Fruit fly (Drosophila melanogaster): Measurements from ENCODE around the gene CG46523.
A peak's percentile ranks its signal among the peaks of the same experiment; 100 is the strongest.

CG46523 gene

DNA sequence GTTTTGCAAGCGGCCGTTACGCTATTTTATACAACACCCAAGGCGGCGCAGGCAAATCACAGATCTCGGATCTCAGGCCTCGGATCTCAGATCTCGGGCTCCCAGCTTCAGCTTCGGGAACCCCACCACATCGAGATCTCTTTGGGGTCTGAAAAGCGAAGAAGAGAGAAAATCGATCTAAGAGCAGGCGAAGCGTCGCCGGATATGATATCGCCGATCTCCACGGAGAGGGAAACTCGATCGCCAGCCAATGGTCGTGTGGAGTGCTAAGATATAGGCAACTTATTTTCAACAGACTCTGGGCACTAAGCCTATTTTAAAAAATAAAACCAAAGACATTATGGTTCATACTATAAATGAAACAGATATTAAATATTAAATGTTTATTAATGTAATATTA is at the start of gene CG46523, which contains the start of gene CG5687:
TSS of gene CG46523 (minus strand) at position 337 of the 400 bp plus-strand sequence.
TSS of gene CG5687 (minus strand) at position 337 of the 400 bp plus-strand sequence.
- TF ChIP-seq noc (tag; optimal IDR thresholded peaks at IDR 0.05) = no peak

DNA sequence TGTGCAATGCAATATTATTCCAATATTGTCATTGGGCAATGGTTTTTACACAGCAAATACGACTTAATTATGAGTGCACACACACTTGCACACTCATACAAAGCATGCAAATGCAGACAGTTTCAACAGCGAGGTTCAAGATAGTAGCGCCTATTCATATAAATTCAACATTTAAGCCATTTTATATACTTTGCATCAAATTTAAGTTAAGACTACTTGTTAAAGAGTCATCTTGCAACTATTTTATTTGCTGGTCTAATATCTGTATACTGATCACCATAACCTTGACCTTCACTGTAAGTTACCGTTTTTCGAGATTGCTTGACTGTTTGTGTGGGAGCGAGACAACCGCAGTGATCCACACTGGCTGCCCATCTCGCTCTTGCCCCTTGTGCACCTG is 46.5 kb upstream of the CG46523 start:
- no peak for TF ChIP-seq noc (tag; optimal IDR thresholded peaks at IDR 0.05)

- no peak for TF ChIP-seq noc (tag; optimal IDR thresholded peaks at IDR 0.05)
These were observed 37.9 kb upstream of the CG46523 start for dm6 chr3L:1976760-1977159.

dm6 chr3L:1971103-1971742 is 32.3 kb upstream of the CG46523 start, which contains the start of the genes CG11815 and acs:
Gene CG11815 (minus strand): TSS chr3L:1971200.
Gene acs (plus strand): TSS chr3L:1971638.
- TF ChIP-seq noc (tag; optimal IDR thresholded peaks at IDR 0.05) = no peak

DNA sequence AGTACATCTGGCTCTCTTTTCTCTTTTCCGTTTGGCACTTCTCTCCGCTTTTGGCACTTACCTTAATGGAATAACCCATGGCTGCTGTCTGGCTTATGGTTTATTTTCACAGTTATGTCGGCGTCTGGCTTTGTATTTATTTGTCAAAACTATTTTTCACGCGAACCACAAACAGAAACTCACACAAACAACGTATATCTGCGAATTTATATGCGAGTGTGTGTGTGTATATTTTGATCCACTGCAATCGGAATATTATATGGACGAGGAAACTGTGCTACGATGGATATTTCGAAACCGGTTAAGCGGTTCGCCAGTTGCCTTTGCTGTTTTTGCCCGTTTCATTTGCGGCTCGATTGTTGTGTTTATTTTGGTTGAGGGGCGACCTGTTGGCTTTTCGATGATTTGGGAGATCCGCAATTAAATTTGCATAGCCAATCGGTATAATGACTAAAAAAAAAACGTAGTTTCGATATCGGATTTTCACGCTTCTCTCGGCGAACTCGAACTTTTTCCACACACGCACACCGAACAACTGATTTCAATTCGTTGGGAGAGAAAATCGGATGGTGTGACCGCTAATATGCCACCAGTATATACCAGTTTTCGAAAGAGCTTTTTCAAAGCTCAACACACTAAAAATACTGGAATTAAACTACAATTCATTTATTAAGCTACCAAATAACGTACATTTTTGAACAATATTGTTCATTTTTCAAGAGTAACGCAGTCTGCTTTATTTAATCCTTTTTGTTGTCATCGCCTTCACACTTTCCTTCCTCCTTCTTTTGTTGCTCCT is 30.8 kb upstream of the CG46523 start, which contains the start of gene CG1927:
TSS of gene CG1927 (minus strand) at position 541 of the 799 bp plus-strand sequence.
- no peak for TF ChIP-seq noc (tag; optimal IDR thresholded peaks at IDR 0.05)

- TF ChIP-seq noc (tag; optimal IDR thresholded peaks at IDR 0.05) = no peak
These were observed 30.0 kb upstream of the CG46523 start for dm6 chr3L:1968805-1969378.

DNA sequence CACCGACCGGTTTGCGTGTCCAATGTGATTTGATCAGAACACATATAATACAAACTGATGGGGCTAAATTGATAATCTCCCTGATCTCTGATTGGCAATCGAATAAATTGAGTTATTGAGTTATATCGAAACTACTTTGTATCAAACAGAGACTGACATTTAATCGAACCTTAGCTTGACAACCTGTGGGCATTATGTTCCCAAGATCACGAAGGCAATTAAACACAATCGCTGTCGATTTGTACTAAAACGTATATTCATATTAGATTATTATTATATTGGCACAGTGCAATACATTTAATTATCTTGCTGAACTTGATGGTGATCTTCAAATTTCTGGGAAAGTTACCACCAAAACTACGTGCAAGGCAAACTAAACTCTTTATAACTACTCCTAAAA is 29.5 kb upstream of the CG46523 start:
- TF ChIP-seq noc (tag; optimal IDR thresholded peaks at IDR 0.05) = no peak

DNA sequence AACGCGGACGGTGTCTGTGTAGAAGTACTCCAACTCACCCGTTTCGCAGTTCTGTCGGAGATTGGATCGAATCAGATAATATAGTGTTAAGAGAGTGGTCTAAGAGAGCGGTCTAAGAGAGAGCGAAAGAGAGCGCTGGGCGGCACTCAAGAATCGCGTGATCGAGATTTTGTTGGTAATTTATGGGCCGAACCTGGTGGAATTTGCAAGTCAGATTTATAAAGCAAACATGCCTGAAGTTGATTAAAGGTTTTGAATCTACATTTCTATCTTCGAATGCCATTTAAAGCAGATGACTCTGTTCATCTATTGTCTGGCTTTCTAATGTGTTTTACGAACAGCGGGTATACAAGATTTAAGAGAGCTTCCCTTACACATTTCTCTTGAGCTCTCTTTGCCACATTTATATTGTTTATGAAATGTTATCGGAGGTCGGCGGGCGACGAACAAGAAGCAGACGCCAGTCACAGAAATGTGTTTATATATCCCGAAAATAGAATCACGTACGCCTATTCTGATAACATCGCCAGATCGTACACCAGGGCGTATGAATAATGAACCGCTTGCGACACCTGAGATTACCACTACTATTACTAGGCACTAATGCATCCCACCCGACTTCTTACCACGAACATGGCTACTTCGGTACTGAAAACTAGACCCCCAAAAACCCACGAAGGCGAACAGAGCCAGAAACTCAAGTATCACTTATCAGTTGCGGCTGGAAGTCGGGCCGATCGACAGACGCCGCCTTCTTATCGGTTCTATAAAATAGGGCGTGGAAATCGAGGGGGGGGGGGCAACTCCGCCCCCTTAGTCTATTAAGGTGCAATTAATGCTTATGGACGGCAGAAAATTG is 28.8 kb upstream of the CG46523 start:
- peak; percentile 77 for TF ChIP-seq noc (tag; optimal IDR thresholded peaks at IDR 0.05)

DNA sequence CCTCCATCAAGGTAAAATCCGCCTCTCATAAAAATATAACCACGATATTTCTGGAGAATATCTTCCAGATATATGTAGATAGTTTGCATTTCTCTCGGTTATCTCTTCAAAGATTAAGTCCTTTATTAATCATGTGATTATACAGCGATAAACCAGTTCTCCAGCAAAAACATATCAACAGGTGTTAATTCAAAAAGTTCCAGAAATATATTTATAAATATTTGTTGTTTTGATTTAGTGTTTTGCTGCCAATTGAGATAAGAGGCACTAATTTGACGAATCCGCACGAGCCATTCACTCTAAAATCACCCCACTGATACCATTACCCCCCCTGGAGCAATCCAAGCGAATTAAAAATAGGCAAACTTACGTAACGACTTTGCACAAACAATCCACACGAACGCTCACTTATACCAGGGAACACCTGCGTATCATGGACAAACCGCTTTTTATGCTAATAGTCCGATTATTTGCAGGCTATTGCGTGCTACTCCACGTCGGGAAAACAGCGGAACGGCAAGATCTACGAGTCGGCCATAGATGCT is 25.8 kb upstream of the CG46523 start:
- peak; percentile 40 for TF ChIP-seq noc (tag; optimal IDR thresholded peaks at IDR 0.05)

dm6 chr3L:1964099-1964498 is 25.2 kb upstream of the CG46523 start, which contains the start of gene mv:
Gene mv (minus strand): TSS chr3L:1964178.
- no peak for TF ChIP-seq noc (tag; optimal IDR thresholded peaks at IDR 0.05)

DNA sequence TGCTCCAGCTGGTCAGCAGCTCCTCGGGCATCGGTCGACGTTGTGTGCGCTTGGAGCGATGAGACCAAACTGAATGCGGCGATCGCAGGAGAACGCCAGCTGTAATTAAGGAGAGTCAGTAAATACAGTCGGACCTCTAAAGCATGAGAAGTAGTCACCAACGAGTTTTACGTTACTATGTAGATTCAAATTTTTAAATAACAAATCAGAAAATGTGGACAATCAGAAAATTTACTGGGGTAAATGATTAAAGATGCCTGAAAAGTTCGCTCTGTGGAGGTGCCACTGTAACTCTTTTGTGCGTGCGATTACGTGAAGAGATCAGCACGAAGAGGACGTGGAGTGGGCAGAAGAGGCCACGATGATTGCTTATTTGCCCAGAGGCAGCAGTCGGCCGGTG is 24.1 kb upstream of the CG46523 start, which contains the start of gene SCOT:
TSS of gene SCOT (plus strand) at position 180 of the 400 bp plus-strand sequence.
- TF ChIP-seq noc (tag; optimal IDR thresholded peaks at IDR 0.05) = no peak

- no peak for TF ChIP-seq noc (tag; optimal IDR thresholded peaks at IDR 0.05)
These were observed 8.7 kb upstream of the CG46523 start, which contains the start of the genes mu2 and Cnb for dm6 chr3L:1947463-1948126. Gene mu2 (minus strand): TSS chr3L:1947475. Gene Cnb (plus strand): TSS chr3L:1947565.

dm6 chr3L:1940843-1941418 is 2.0 kb upstream of the CG46523 start, which contains the start of gene Mfap1:
Gene Mfap1 (plus strand): TSS chr3L:1941068.
- no peak for TF ChIP-seq noc (tag; optimal IDR thresholded peaks at IDR 0.05)

DNA sequence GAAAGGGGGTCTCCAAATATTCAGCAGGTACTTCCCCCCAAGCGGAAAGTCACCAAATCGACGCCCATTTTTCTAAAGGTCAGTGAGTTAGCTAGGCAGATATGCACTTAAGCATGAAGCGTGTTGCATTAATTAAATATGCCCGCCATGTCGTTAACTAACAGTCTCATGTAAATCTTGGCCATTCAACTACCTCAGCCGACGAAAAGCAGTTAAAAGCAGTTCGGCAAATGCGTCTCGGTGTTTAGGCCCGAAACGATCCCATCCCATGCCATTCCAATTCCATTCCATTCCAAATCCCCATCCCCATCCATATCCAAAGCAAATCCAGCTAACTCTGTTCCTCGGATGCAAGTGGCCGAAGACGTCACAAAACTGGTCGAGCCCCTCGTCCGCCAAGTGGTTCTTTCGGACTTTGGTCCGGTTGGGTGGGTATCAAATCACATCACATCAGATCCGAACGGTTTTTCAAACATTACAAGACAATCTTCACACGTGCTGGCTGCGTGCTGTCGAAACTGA is 1.1 kb upstream of the CG46523 start:
- no peak for TF ChIP-seq noc (tag; optimal IDR thresholded peaks at IDR 0.05)
